Fruit fly (Drosophila melanogaster) ovary, adult (tissue): ENCODE data around the gene CG17141.
A peak's percentile ranks its signal among the peaks of the same experiment; 100 is the strongest.

Experiments
- CG17801 ChIP-seq: fragments of 200-800 bp; optimal IDR thresholded peaks from 2 replicates; lab custom pipeline; 2019; ENCODE audit warnings: missing biosample characterization, mild to moderate bottlenecking, missing genetic modification characterization, moderate library complexity; ENCODE audit not compliant: partially characterized antibody

Gene CG17141

dm6 chr3R:22726771-22727455, 20.5 kb downstream of the CG17141 start, which contains the start of gene CG45049:
Gene CG45049, plus strand, starts transcription at chr3R:22726967.
- no peak for TF ChIP-seq CG17801

- no peak for TF ChIP-seq CG17801
Observed at dm6 chr3R:22726031-22726770, 21.2 kb downstream of the CG17141 start, which contains the start of gene RNF220. Gene RNF220, minus strand, starts transcription at chr3R:22726414.

- TF ChIP-seq CG17801 = peak; percentile 66
Observed at dm6 chr3R:22724149-22724973, 23.0 kb downstream of the CG17141 start, which contains the start of gene Irp-1A. Gene Irp-1A, minus strand, starts transcription at chr3R:22724587.

dm6 chr3R:22720808-22721306, 26.5 kb downstream of the CG17141 start, which contains the start of gene wge:
Gene wge, minus strand, starts transcription at chr3R:22721150.
- peak; percentile 57 for TF ChIP-seq CG17801

- no peak for TF ChIP-seq CG17801
Observed at dm6 chr3R:22719607-22719949, 27.8 kb downstream of the CG17141 start.

- TF ChIP-seq CG17801 = no peak
Observed at dm6 chr3R:22718937-22719606, 28.3 kb downstream of the CG17141 start.

- TF ChIP-seq CG17801 = no peak
Observed at dm6 chr3R:22718401-22718800, 29.0 kb downstream of the CG17141 start.

- TF ChIP-seq CG17801 = no peak
Observed at dm6 chr3R:22717863-22718262, 29.5 kb downstream of the CG17141 start.

dm6 chr3R:22710662-22711061, 36.7 kb downstream of the CG17141 start, which contains the start of gene CG4907:
Gene CG4907, minus strand, starts transcription at chr3R:22710762.
- no peak for TF ChIP-seq CG17801

- TF ChIP-seq CG17801 = no peak
Observed at dm6 chr3R:22707178-22707577, 40.2 kb downstream of the CG17141 start, which contains the start of gene CG13842. Gene CG13842, minus strand, starts transcription at chr3R:22707278.

- no peak for TF ChIP-seq CG17801
Observed at dm6 chr3R:22701793-22702192, 45.6 kb downstream of the CG17141 start, which contains the start of the genes CG6972 and CCAP. Gene CG6972, plus strand, starts transcription at chr3R:22702007. Gene CCAP, minus strand, starts transcription at chr3R:22702084.

- TF ChIP-seq CG17801 = no peak
Observed at dm6 chr3R:22698208-22698607, 49.2 kb downstream of the CG17141 start, which contains the start of gene Cyp6d4. Gene Cyp6d4, plus strand, starts transcription at chr3R:22698319.
